Fruit fly (Drosophila melanogaster): ENCODE results near the gene mRpS22.

dm6 chr3R:27912147-27912546 is 4.6 kb upstream of the mRpS22 start, which contains the start of gene mil:
- no peak for TF ChIP-seq pan (optimal IDR thresholded peaks at IDR 0.05)
- TF ChIP-seq Dll (optimal IDR thresholded peaks at IDR 0.05) = no peak
- TF ChIP-seq CG8478 (optimal IDR thresholded peaks at IDR 0.05) = no peak
